Worm (Caenorhabditis elegans): ENCODE results near the gene larp-1.

ce11 chrIII:5008730-5009129, 8.7 kb downstream of the larp-1 start, which contains the start of gene R144.11:
- TF ChIP-seq pha-4 (tag; optimal IDR thresholded peaks at IDR 0.05) (no peak), nhr-25 (tag; optimal IDR thresholded peaks at IDR 0.05) (no peak), fos-1 (tag; optimal IDR thresholded peaks at IDR 0.05) (no peak), ceh-28 (tag; optimal IDR thresholded peaks at IDR 0.05) (no peak), lin-15B (tag; optimal IDR thresholded peaks at IDR 0.05) (no peak), pqm-1 (tag; optimal IDR thresholded peaks at IDR 0.05) (no peak), elt-1 (tag; optimal IDR thresholded peaks at IDR 0.05) (no peak), nhr-12 (tag; optimal IDR thresholded peaks at IDR 0.05) (no peak), egl-27 (tag; optimal IDR thresholded peaks at IDR 0.05) (no peak), ztf-4 (tag; optimal IDR thresholded peaks at IDR 0.05) (no peak), nfya-1 (tag; optimal IDR thresholded peaks at IDR 0.05; ENCODE audit: insufficient read depth) (no peak)

All from whole organism, L3 larva.